Fruit fly (Drosophila melanogaster) whole organism, embryonic: ENCODE measurements around the gene Polr2I.

ENCODE experiments used
- Abd-B ChIP-seq: fragments of 200-800 bp; sonication (Bioruptor generic); optimal IDR thresholded peaks from 2 replicates; lab custom pipeline; 2018; ENCODE audit warnings: missing biosample characterization, mild to moderate bottlenecking, missing genetic modification characterization, moderate library complexity
- Atf3 ChIP-seq: fragments of 200-800 bp; sonication (Bioruptor generic); optimal IDR thresholded peaks from 3 replicates; lab custom pipeline; 2016; ENCODE audit warnings: missing biosample characterization, missing genetic modification characterization
- BEAF-32 ChIP-seq: fragments of 200-800 bp; sonication (Bioruptor generic); optimal IDR thresholded peaks from 3 replicates; lab custom pipeline; 2017; ENCODE audit warnings: missing biosample characterization, missing genetic modification characterization, mild to moderate bottlenecking, moderate library complexity, missing genetic modification reagents
- Blimp-1 ChIP-seq: fragments of 200-800 bp; sonication (Bioruptor generic); optimal IDR thresholded peaks from 3 replicates; lab custom pipeline; 2018; ENCODE audit warnings: missing biosample characterization, missing genetic modification characterization, mild to moderate bottlenecking, moderate library complexity, missing genetic modification reagents
- CG10147 ChIP-seq: fragments of 200-800 bp; sonication (Bioruptor generic); optimal IDR thresholded peaks from 2 replicates; lab custom pipeline; 2019; ENCODE audit warnings: missing biosample characterization, mild to moderate bottlenecking, missing genetic modification characterization, moderate library complexity
- CG10267 ChIP-seq: fragments of 200-800 bp; sonication (Bioruptor generic); optimal IDR thresholded peaks from 2 replicates; lab custom pipeline; 2018; ENCODE audit warnings: missing biosample characterization, mild to moderate bottlenecking, missing genetic modification characterization, moderate library complexity
- CG10274 ChIP-seq: fragments of 200-800 bp; sonication (Bioruptor generic); optimal IDR thresholded peaks from 3 replicates; lab custom pipeline; 2017; ENCODE audit warnings: missing biosample characterization, mild to moderate bottlenecking, missing genetic modification characterization
- CG11093 ChIP-seq: fragments of 200-800 bp; sonication (Bioruptor generic); IDR thresholded peaks from 3 replicates; pipeline ENCODE4 v1.3.6; 2022; ENCODE audit warnings: missing biosample characterization, missing genetic modification characterization
- CG17612 ChIP-seq: fragments of 200-800 bp; sonication (Bioruptor generic); IDR thresholded peaks from 2 replicates; pipeline ENCODE4 v1.3.6; 2022; ENCODE audit warnings: missing biosample characterization, missing genetic modification characterization
- CG1792 ChIP-seq: fragments of 200-800 bp; sonication (Bioruptor generic); optimal IDR thresholded peaks from 2 replicates; lab custom pipeline; 2016; ENCODE audit warnings: missing biosample characterization, missing genetic modification characterization
- CG18011 ChIP-seq: fragments of 200-800 bp; sonication (Bioruptor generic); optimal IDR thresholded peaks from 2 replicates; lab custom pipeline; 2017; ENCODE audit warnings: missing biosample characterization, missing genetic modification characterization, mild to moderate bottlenecking, moderate library complexity, missing genotype
- CG2678 ChIP-seq: fragments of 200-800 bp; sonication (Bioruptor generic); optimal IDR thresholded peaks from 3 replicates; lab custom pipeline; 2019; ENCODE audit warnings: missing biosample characterization, mild to moderate bottlenecking, missing genetic modification characterization, moderate library complexity
- CG3065 ChIP-seq: fragments of 200-800 bp; sonication (Bioruptor generic); optimal IDR thresholded peaks from 2 replicates; lab custom pipeline; 2016; ENCODE audit warnings: missing biosample characterization, missing genetic modification characterization
- CG32532 ChIP-seq: fragments of 200-800 bp; sonication (Bioruptor generic); IDR thresholded peaks from 2 replicates; pipeline ENCODE4 v1.3.6; 2022; ENCODE audit warnings: missing biosample characterization, missing genetic modification characterization
- CG3726 ChIP-seq: fragments of 200-800 bp; sonication (Bioruptor generic); IDR thresholded peaks from 3 replicates; pipeline ENCODE4, ENCODE4 v1.3.6; 2022; ENCODE audit warnings: missing biosample characterization, missing genetic modification characterization
- CG4282 ChIP-seq: fragments of 200-800 bp; sonication (Bioruptor generic); optimal IDR thresholded peaks from 2 replicates; lab custom pipeline; 2016; ENCODE audit warnings: missing biosample characterization, missing genetic modification characterization
- CG8281 ChIP-seq: fragments of 200-800 bp; sonication (Bioruptor generic); optimal IDR thresholded peaks from 2 replicates; lab custom pipeline; 2018; ENCODE audit warnings: missing biosample characterization, mild to moderate bottlenecking, missing genetic modification characterization, moderate library complexity
- Chrac-16 ChIP-seq: fragments of 200-800 bp; sonication (Bioruptor generic); optimal IDR thresholded peaks from 3 replicates; lab custom pipeline; 2016; ENCODE audit warnings: missing biosample characterization, missing genetic modification characterization
- Dbx ChIP-seq: fragments of 200-800 bp; sonication (Bioruptor generic); IDR thresholded peaks from 3 replicates; pipeline ENCODE4 v1.3.6; 2022; ENCODE audit warnings: missing biosample characterization, missing genetic modification characterization
- Fer2 ChIP-seq: fragments of 200-800 bp; sonication (Bioruptor generic); optimal IDR thresholded peaks from 2 replicates; lab custom pipeline; 2018; ENCODE audit warnings: missing biosample characterization, mild to moderate bottlenecking, missing genetic modification characterization, moderate library complexity
- HLHmδ ChIP-seq: fragments of 200-800 bp; sonication (Bioruptor generic); optimal IDR thresholded peaks from 2 replicates; lab custom pipeline; 2018; ENCODE audit warnings: missing biosample characterization, mild to moderate bottlenecking, missing genetic modification characterization, moderate library complexity
- HmgD ChIP-seq: fragments of 200-800 bp; sonication (Bioruptor generic); optimal IDR thresholded peaks from 3 replicates; lab custom pipeline; 2016; ENCODE audit warnings: missing biosample characterization, missing genetic modification characterization
- HmgZ ChIP-seq: fragments of 200-800 bp; sonication (Bioruptor generic); optimal IDR thresholded peaks from 2 replicates; lab custom pipeline; 2018; ENCODE audit warnings: missing biosample characterization, mild to moderate bottlenecking, missing genetic modification characterization
- Ravus ChIP-seq: fragments of 200-800 bp; sonication (Bioruptor generic); IDR thresholded peaks from 2 replicates; pipeline ENCODE4 v1.3.6; 2022; ENCODE audit warnings: missing biosample characterization, missing genetic modification characterization
- Rfx ChIP-seq: fragments of 200-800 bp; sonication (Bioruptor generic); IDR thresholded peaks from 2 replicates; pipeline ENCODE4 v1.3.6; 2022; ENCODE audit warnings: missing biosample characterization, missing genetic modification characterization
- Taf1 ChIP-seq: fragments of 200-800 bp; sonication (Bioruptor generic); IDR thresholded peaks from 2 replicates; pipeline ENCODE4 v1.3.6; 2022; ENCODE audit warnings: missing biosample characterization, missing genetic modification characterization
- bcd ChIP-seq: fragments of 200-800 bp; sonication (Bioruptor generic); optimal IDR thresholded peaks from 2 replicates; lab custom pipeline; 2017; ENCODE audit warnings: missing biosample characterization, mild to moderate bottlenecking, missing genetic modification characterization
- crc ChIP-seq: fragments of 200-800 bp; sonication (Bioruptor generic); optimal IDR thresholded peaks from 2 replicates; lab custom pipeline; 2016; ENCODE audit warnings: missing biosample characterization, missing genetic modification characterization
- crol ChIP-seq: fragments of 200-800 bp; sonication (Bioruptor generic); IDR thresholded peaks from 2 replicates; pipeline ENCODE4 v1.3.6; 2022; ENCODE audit warnings: missing biosample characterization, missing genetic modification characterization
- dm ChIP-seq: fragments of 200-800 bp; sonication (Bioruptor generic); optimal IDR thresholded peaks from 3 replicates; lab custom pipeline; 2016; ENCODE audit warnings: missing biosample characterization, missing genetic modification characterization
- fu2 ChIP-seq: fragments of 200-800 bp; sonication (Bioruptor generic); optimal IDR thresholded peaks from 2 replicates; lab custom pipeline; 2016; ENCODE audit warnings: missing biosample characterization, missing genetic modification characterization
- jigr1 ChIP-seq: fragments of 200-800 bp; sonication (Bioruptor generic); IDR thresholded peaks from 3 replicates; pipeline ENCODE4 v1.3.6; 2022; ENCODE audit warnings: missing biosample characterization, missing genetic modification characterization
- jing ChIP-seq: fragments of 200-800 bp; sonication (Bioruptor generic); optimal IDR thresholded peaks from 2 replicates; lab custom pipeline; 2018; ENCODE audit warnings: missing biosample characterization, mild to moderate bottlenecking, missing genetic modification characterization
- lola ChIP-seq, 3 experiments: fragments of >200 bp in 2 of 3; fragments of 200-800 bp in 1 of 3; sonication (Bioruptor generic) in 1 of 3; optimal IDR thresholded peaks; 2 replicates each; lab custom pipeline; 2017 to 2019; ENCODE audit warnings: missing biosample characterization in 3 of 3, missing genetic modification characterization in 3 of 3, mild to moderate bottlenecking in 1 of 3, moderate library complexity in 1 of 3
- nau ChIP-seq: fragments of 200-800 bp; sonication (Bioruptor generic); optimal IDR thresholded peaks from 3 replicates; lab custom pipeline; 2017; ENCODE audit warnings: missing biosample characterization, mild to moderate bottlenecking, missing genetic modification characterization, missing genetic modification reagents
- pfk ChIP-seq: fragments of 200-800 bp; sonication (Bioruptor generic); optimal IDR thresholded peaks from 2 replicates; lab custom pipeline; 2018; ENCODE audit warnings: missing biosample characterization, mild to moderate bottlenecking, missing genetic modification characterization, moderate library complexity
- seq ChIP-seq: fragments of 200-800 bp; sonication (Bioruptor generic); IDR thresholded peaks from 2 replicates; pipeline ENCODE4 v1.3.6; 2022; ENCODE audit warnings: missing biosample characterization, missing genetic modification characterization
- sim ChIP-seq: fragments of 200-800 bp; sonication (Bioruptor generic); IDR thresholded peaks from 2 replicates; pipeline ENCODE4 v1.3.6; 2022; ENCODE audit warnings: missing biosample characterization, missing genetic modification characterization
- sisA ChIP-seq: fragments of 200-800 bp; sonication (Bioruptor generic); IDR thresholded peaks from 2 replicates; pipeline ENCODE4 v1.3.6; 2022; ENCODE audit warnings: missing biosample characterization, missing genetic modification characterization
- zfh1 ChIP-seq: fragments of 200-800 bp; sonication (Bioruptor generic); IDR thresholded peaks from 3 replicates; pipeline ENCODE4 v1.3.6; 2022; ENCODE audit warnings: missing biosample characterization, missing genetic modification characterization

Gene Polr2I

DNA sequence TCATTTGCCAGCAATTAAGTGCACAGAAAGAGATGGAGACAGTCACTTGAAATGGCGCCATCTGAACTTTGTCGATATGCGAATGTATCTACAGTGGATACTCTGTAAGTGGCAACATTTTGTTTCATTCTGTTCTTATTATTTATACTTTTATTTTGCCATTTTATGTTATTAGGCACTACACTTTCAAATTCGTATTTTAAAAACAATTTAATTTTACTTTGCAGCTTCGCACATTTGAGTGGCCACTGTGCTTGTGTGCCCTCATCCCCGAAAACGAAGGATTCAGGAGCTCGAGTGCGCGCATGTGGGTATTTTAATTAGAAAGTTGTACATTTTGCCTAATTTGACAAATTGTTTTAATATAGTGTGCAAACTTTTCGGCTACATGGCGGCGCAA lies 48.5 kb downstream of the Polr2I start (continued):
- TF ChIP-seq Abd-B (peak; percentile 7), jing (no peak), CG1792 (peak; percentile 17), CG32532 (GFP tag; lab: Robert Waterston, UW) (0 out of 2 replicates have a peak, but pooled peaks have one; percentile 15), CG3726 (GFP tag; lab: Robert Waterston, UW) (no peak), CG4282 (no peak), nau (GFP tag; lab: Kevin White, UChicago) (no peak), Blimp-1 (peak; percentile 45), Ravus (GFP tag; lab: Robert Waterston, UW) (no peak), pfk (GFP tag; lab: Kevin White, UChicago) (no peak), CG11093 (GFP tag; lab: Robert Waterston, UW) (no peak), dm (GFP tag; lab: Kevin White, UChicago) (no peak), Atf3 (GFP tag; lab: Kevin White, UChicago) (no peak), Rfx (peak; percentile 40; the same call in 1 of the 2 replicates), Chrac-16 (GFP tag; lab: Kevin White, UChicago) (peak; percentile 45), HmgZ (tag; lab: Kevin White, UChicago) (peak; percentile 13), CG10267 (peak; percentile 11), jigr1 (GFP tag; lab: Robert Waterston, UW) (no peak), Dbx (GFP tag; lab: Robert Waterston, UW) (peak; percentile 65; the same call in 2 of the 3 replicates), fu2 (GFP tag; lab: Kevin White, UChicago) (no peak), Fer2 (tag; lab: Kevin White, UChicago) (no peak), CG10274 (no peak), sim (GFP tag; lab: Robert Waterston, UW) (no peak), CG18011 (GFP tag; lab: Kevin White, UChicago) (no peak), bcd (GFP tag; lab: Kevin White, UChicago) (peak; percentile 25), CG2678 (tag; lab: Kevin White, UChicago) (peak; percentile 56), crc (GFP tag; lab: Kevin White, UChicago) (no peak), HmgD (GFP tag; lab: Kevin White, UChicago) (no peak), sisA (peak; percentile 59), HLHmδ (GFP tag; lab: Kevin White, UChicago) (no peak), CG17612 (GFP tag; lab: Robert Waterston, UW) (0 out of 2 replicates have a peak, but pooled peaks have one; percentile 4), seq (0 out of 2 replicates have a peak, but pooled peaks have one; percentile 22), zfh1 (GFP tag; lab: Robert Waterston, UW) (peak; percentile 68; the same call in 2 of the 3 replicates), CG10147 (GFP tag; lab: Kevin White, UChicago) (peak; percentile 20), lola (GFP tag; optimal IDR thresholded peaks at IDR 0.05; lab: Kevin White, UChicago) (peak in 1 of 3 experiments; percentile 30), CG8281 (tag; lab: Kevin White, UChicago) (no peak), crol (GFP tag; lab: Robert Waterston, UW) (no peak), CG3065 (no peak), Taf1 (GFP tag; lab: Robert Waterston, UW) (no peak), BEAF-32 (GFP tag; lab: Kevin White, UChicago) (no peak)
